Fruit fly (Drosophila melanogaster) whole organism, prepupa: ENCODE data around the gene Gfat2.

Source experiments
- Blimp-1 ChIP-seq: fragments of 200-800 bp; sonication (Bioruptor generic); optimal IDR thresholded peaks from 3 replicates; lab custom pipeline; 2017; ENCODE audit warnings: missing biosample characterization, missing genetic modification characterization, mild to moderate bottlenecking, moderate library complexity, missing genetic modification reagents
- CG11294 ChIP-seq: fragments of 200-800 bp; sonication (Bioruptor generic); IDR thresholded peaks from 2 replicates; pipeline ENCODE4 v1.3.6; 2022; ENCODE audit warnings: missing biosample characterization, missing genetic modification characterization

- TF ChIP-seq Blimp-1: no peak
- no peak for TF ChIP-seq CG11294 (GFP tag; lab: Robert Waterston, UW)
Observed at dm6 chr3R:28323718-28324350, 15.7 kb downstream of the Gfat2 start.
